Worm (Caenorhabditis elegans) whole organism, L2 larva: ENCODE measurements around the gene srv-34.

Experiments
- R02D3.7 ChIP-seq: fragments of 150-350 bp; optimal IDR thresholded peaks from 2 replicates; lab custom pipeline; 2014; ENCODE audit warnings: missing biosample characterization, missing genetic modification characterization
- Y55F3AM.14 ChIP-seq: fragments of 200-800 bp; sonication (Bioruptor generic); optimal IDR thresholded peaks from 2 replicates; lab custom pipeline; 2018; ENCODE audit warnings: mild to moderate bottlenecking, missing genetic modification characterization, missing compliant biosample characterization
- ama-1 ChIP-seq: fragments of 150-350 bp; optimal IDR thresholded peaks from 2 replicates; lab custom pipeline; 2018; ENCODE audit warnings: inconsistent platforms
- ceh-82 ChIP-seq: fragments of 150-350 bp; optimal IDR thresholded peaks from 2 replicates; lab custom pipeline; 2014; ENCODE audit warnings: missing biosample characterization, missing genetic modification characterization
- dmd-4 ChIP-seq: sonication (generic microtip); optimal IDR thresholded peaks from 2 replicates; lab custom pipeline; 2017; ENCODE audit warnings: missing biosample characterization, missing genetic modification characterization
- elt-3 ChIP-seq: sonication (generic microtip); optimal IDR thresholded peaks from 2 replicates; lab custom pipeline; 2017; ENCODE audit warnings: missing biosample characterization, missing genetic modification characterization
- lsy-2 ChIP-seq, 2 experiments: fragments of 150-350 bp in 1 of 2; sonication (generic microtip) in 1 of 2; optimal IDR thresholded peaks; 2 replicates each; lab custom pipeline; 2014 to 2017; ENCODE audit warnings: missing biosample characterization in 2 of 2, missing genetic modification characterization in 2 of 2
- nhr-11 ChIP-seq: fragments of 150-350 bp; optimal IDR thresholded peaks from 2 replicates; lab custom pipeline; 2014; ENCODE audit warnings: missing biosample characterization, missing genetic modification characterization
- nhr-23 ChIP-seq: fragments of 150-350 bp; optimal IDR thresholded peaks from 2 replicates; lab custom pipeline; 2014; ENCODE audit warnings: missing biosample characterization, missing genetic modification reagents, missing genetic modification characterization
- nhr-6 ChIP-seq: fragments of 150-350 bp; optimal IDR thresholded peaks from 2 replicates; lab custom pipeline; 2014; ENCODE audit warnings: missing biosample characterization, missing genetic modification characterization
- peb-1 ChIP-seq: fragments of 150-350 bp; optimal IDR thresholded peaks from 2 replicates; lab custom pipeline; 2014; ENCODE audit warnings: missing biosample characterization, missing genetic modification characterization
- sma-3 ChIP-seq: sonication (generic microtip); optimal IDR thresholded peaks from 2 replicates; lab custom pipeline; 2016; ENCODE audit warnings: missing genetic modification reagents, missing genetic modification characterization, missing compliant biosample characterization
- snpc-4 ChIP-seq: fragments of 150-350 bp; optimal IDR thresholded peaks from 2 replicates; lab custom pipeline; 2014; ENCODE audit warnings: missing biosample characterization, missing genetic modification characterization
- unc-39 ChIP-seq: fragments of 150-350 bp; optimal IDR thresholded peaks from 2 replicates; lab custom pipeline; 2014; ENCODE audit warnings: missing biosample characterization, missing genetic modification characterization

ce11 chrV:16377188-16377587, 2.6 kb upstream of the srv-34 start:
- TF ChIP-seq elt-3 (no peak), snpc-4 (tag; lab: Kevin White, UChicago) (no peak), Y55F3AM.14 (GFP tag; lab: Kevin White, UChicago) (no peak), nhr-11 (tag; lab: Kevin White, UChicago) (no peak), ceh-82 (tag; lab: Kevin White, UChicago) (no peak), ama-1 (no peak), dmd-4 (no peak), unc-39 (tag; lab: Kevin White, UChicago) (no peak), lsy-2 (tag; optimal IDR thresholded peaks at IDR 0.05; lab: Kevin White, UChicago) (no peak), nhr-6 (tag; lab: Kevin White, UChicago) (no peak), sma-3 (GFP tag; lab: Kevin White, UChicago) (no peak), peb-1 (tag; lab: Kevin White, UChicago) (no peak), R02D3.7 (tag; lab: Kevin White, UChicago) (no peak), nhr-23 (tag; lab: Kevin White, UChicago) (no peak)
